Fruit fly (Drosophila melanogaster) whole organism, embryonic: ENCODE data around the gene CG5382.

Experiments used
- Bteb2 ChIP-seq: fragments of 200-800 bp; sonication (Bioruptor generic); optimal IDR thresholded peaks from 2 replicates; lab custom pipeline; 2016; ENCODE audit warnings: missing biosample characterization, missing genetic modification characterization
- CG10209 ChIP-seq: fragments of 200-800 bp; sonication (Bioruptor generic); optimal IDR thresholded peaks from 3 replicates; lab custom pipeline; 2017; ENCODE audit warnings: missing biosample characterization, mild to moderate bottlenecking, missing genetic modification characterization, missing genetic modification reagents
- CG10565 ChIP-seq: fragments of 200-800 bp; sonication (Bioruptor generic); optimal IDR thresholded peaks from 3 replicates; lab custom pipeline; 2016; ENCODE audit warnings: missing biosample characterization, mild to moderate bottlenecking, missing genetic modification characterization
- CG10979 ChIP-seq: fragments of 200-800 bp; sonication (Bioruptor generic); optimal IDR thresholded peaks from 2 replicates; lab custom pipeline; 2018; ENCODE audit warnings: missing biosample characterization, mild to moderate bottlenecking, missing genetic modification characterization, moderate library complexity
- CG11398 ChIP-seq: fragments of 200-800 bp; sonication (Bioruptor generic); optimal IDR thresholded peaks from 2 replicates; lab custom pipeline; 2016; ENCODE audit warnings: missing biosample characterization, missing genetic modification characterization
- CG12219 ChIP-seq: fragments of 200-800 bp; sonication (Bioruptor generic); optimal IDR thresholded peaks from 3 replicates; lab custom pipeline; 2018; ENCODE audit warnings: missing biosample characterization, mild to moderate bottlenecking, missing genetic modification characterization
- CG14014 ChIP-seq: fragments of 200-800 bp; sonication (Bioruptor generic); IDR thresholded peaks from 2 replicates; pipeline ENCODE4 v1.3.6; 2022; ENCODE audit warnings: missing biosample characterization, missing genetic modification characterization
- CG14710 ChIP-seq: fragments of 200-800 bp; sonication (Bioruptor generic); optimal IDR thresholded peaks from 3 replicates; lab custom pipeline; 2019; ENCODE audit warnings: missing biosample characterization, mild to moderate bottlenecking, missing genetic modification characterization, moderate library complexity
- CG14860 ChIP-seq: fragments of 200-800 bp; sonication (Bioruptor generic); IDR thresholded peaks from 3 replicates; pipeline ENCODE4 v1.3.6; 2022; ENCODE audit warnings: missing biosample characterization, missing genetic modification characterization; ENCODE audit not compliant: partially characterized antibody
- CG16863 ChIP-seq: fragments of 200-800 bp; sonication (Bioruptor generic); optimal IDR thresholded peaks from 3 replicates; lab custom pipeline; 2016; ENCODE audit warnings: missing biosample characterization, missing genetic modification characterization
- CG17612 ChIP-seq: fragments of 200-800 bp; sonication (Bioruptor generic); IDR thresholded peaks from 2 replicates; pipeline ENCODE4 v1.3.6; 2022; ENCODE audit warnings: missing biosample characterization, missing genetic modification characterization
- CG18764 ChIP-seq: fragments of 200-800 bp; sonication (Bioruptor generic); optimal IDR thresholded peaks from 3 replicates; lab custom pipeline; 2016; ENCODE audit warnings: missing biosample characterization, missing genetic modification characterization
- CG4424 ChIP-seq: fragments of 200-800 bp; sonication (Bioruptor generic); optimal IDR thresholded peaks from 3 replicates; lab custom pipeline; 2016; ENCODE audit warnings: missing biosample characterization, missing genetic modification characterization
- CG5180 ChIP-seq: fragments of 200-800 bp; sonication (Bioruptor generic); optimal IDR thresholded peaks from 3 replicates; lab custom pipeline; 2017; ENCODE audit warnings: missing biosample characterization, missing genetic modification characterization, mild to moderate bottlenecking, moderate library complexity, missing genetic modification reagents
- CG5953 ChIP-seq: fragments of 200-800 bp; sonication (Bioruptor generic); IDR thresholded peaks from 2 replicates; pipeline ENCODE4 v1.3.6; 2022; ENCODE audit warnings: missing biosample characterization, missing genetic modification characterization
- CG7745 ChIP-seq: fragments of 200-800 bp; sonication (Bioruptor generic); optimal IDR thresholded peaks from 2 replicates; lab custom pipeline; 2018; ENCODE audit warnings: missing biosample characterization, mild to moderate bottlenecking, missing genetic modification characterization, moderate library complexity
- CG7839 ChIP-seq: fragments of 200-800 bp; sonication (Bioruptor generic); optimal IDR thresholded peaks from 3 replicates; lab custom pipeline; 2018; ENCODE audit warnings: missing biosample characterization, mild to moderate bottlenecking, missing genetic modification characterization, moderate library complexity
- CG7928 ChIP-seq: fragments of 200-800 bp; sonication (Bioruptor generic); optimal IDR thresholded peaks from 2 replicates; lab custom pipeline; 2017; ENCODE audit warnings: missing biosample characterization, mild to moderate bottlenecking, missing genetic modification characterization
- CG8281 ChIP-seq: fragments of 200-800 bp; sonication (Bioruptor generic); optimal IDR thresholded peaks from 2 replicates; lab custom pipeline; 2018; ENCODE audit warnings: missing biosample characterization, mild to moderate bottlenecking, missing genetic modification characterization, moderate library complexity
- CG8290 ChIP-seq, 3 experiments: fragments of 200-800 bp; sonication (Bioruptor generic); optimal IDR thresholded peaks; 2 replicates each; lab custom pipeline; 2016 to 2019; ENCODE audit warnings: missing biosample characterization in 3 of 3, missing genetic modification characterization in 3 of 3, mild to moderate bottlenecking in 2 of 3, moderate library complexity in 1 of 3
- D19B ChIP-seq: fragments of 200-800 bp; sonication (Bioruptor generic); optimal IDR thresholded peaks from 2 replicates; lab custom pipeline; 2017; ENCODE audit warnings: missing biosample characterization, mild to moderate bottlenecking, missing genetic modification characterization
- Fer1 ChIP-seq: fragments of 200-800 bp; sonication (Bioruptor generic); optimal IDR thresholded peaks from 2 replicates; lab custom pipeline; 2017; ENCODE audit warnings: missing biosample characterization, mild to moderate bottlenecking, missing genetic modification characterization
- Hr78 ChIP-seq, 2 experiments: fragments of 200-800 bp in 1 of 2; fragments of >200 bp in 1 of 2; sonication (Bioruptor generic) in 1 of 2; optimal IDR thresholded peaks; 2 replicates each; lab custom pipeline; 2017 to 2019; ENCODE audit warnings: missing biosample characterization in 2 of 2, missing genetic modification characterization in 2 of 2, mild to moderate bottlenecking in 1 of 2, moderate library complexity in 1 of 2
- Nf-YA ChIP-seq: fragments of 200-800 bp; sonication (Bioruptor generic); IDR thresholded peaks from 2 replicates; pipeline ENCODE4 v1.3.6; 2022; ENCODE audit warnings: missing biosample characterization, missing genetic modification characterization
- NfI ChIP-seq: fragments of 200-800 bp; sonication (Bioruptor generic); optimal IDR thresholded peaks from 3 replicates; lab custom pipeline; 2018; ENCODE audit warnings: missing biosample characterization, mild to moderate bottlenecking, missing genetic modification characterization, moderate library complexity
- Pdp1 ChIP-seq, 2 experiments: fragments of 200-800 bp; sonication (Bioruptor generic); optimal IDR thresholded peaks; 3 replicates each; lab custom pipeline; 2016; ENCODE audit warnings: missing biosample characterization in 2 of 2, missing genetic modification characterization in 2 of 2, mild to moderate bottlenecking in 1 of 2, moderate library complexity in 1 of 2
- Sox100B ChIP-seq: fragments of 200-800 bp; sonication (Bioruptor generic); optimal IDR thresholded peaks from 3 replicates; lab custom pipeline; 2018; ENCODE audit warnings: missing biosample characterization, mild to moderate bottlenecking, missing genetic modification characterization
- Xrp1 ChIP-seq: fragments of 200-800 bp; sonication (Bioruptor generic); IDR thresholded peaks from 2 replicates; pipeline ENCODE4 v1.3.6; 2022; ENCODE audit warnings: missing biosample characterization, missing genetic modification characterization
- ab ChIP-seq: fragments of 200-800 bp; sonication (Bioruptor generic); optimal IDR thresholded peaks from 2 replicates; lab custom pipeline; 2016; ENCODE audit warnings: missing biosample characterization, missing genetic modification characterization
- bbx ChIP-seq: fragments of 200-800 bp; sonication (Bioruptor generic); IDR thresholded peaks from 2 replicates; pipeline ENCODE4 v1.3.6; 2022; ENCODE audit warnings: missing biosample characterization, missing genetic modification characterization; ENCODE audit not compliant: partially characterized antibody
- btn ChIP-seq: fragments of 200-800 bp; sonication (Bioruptor generic); optimal IDR thresholded peaks from 2 replicates; lab custom pipeline; 2016; ENCODE audit warnings: missing biosample characterization, missing genetic modification characterization
- cato ChIP-seq: fragments of 200-800 bp; sonication (Bioruptor generic); optimal IDR thresholded peaks from 2 replicates; lab custom pipeline; 2016; ENCODE audit warnings: missing biosample characterization, missing genetic modification characterization, borderline replicate concordance
- ci ChIP-seq: fragments of 200-800 bp; sonication (Bioruptor generic); IDR thresholded peaks from 3 replicates; pipeline ENCODE4 v1.3.6; 2022; ENCODE audit warnings: missing biosample characterization, missing genetic modification characterization
- cwo ChIP-seq: fragments of 200-800 bp; sonication (Bioruptor generic); optimal IDR thresholded peaks from 3 replicates; lab custom pipeline; 2017; ENCODE audit warnings: missing biosample characterization, missing genetic modification characterization, mild to moderate bottlenecking, moderate library complexity, missing genetic modification reagents
- ems ChIP-seq: fragments of 200-800 bp; sonication (Bioruptor generic); optimal IDR thresholded peaks from 3 replicates; lab custom pipeline; 2016; ENCODE audit warnings: missing biosample characterization, missing genetic modification characterization
- nerfin-2 ChIP-seq: fragments of 200-800 bp; sonication (Bioruptor generic); IDR thresholded peaks from 2 replicates; pipeline ENCODE4 v1.3.6; 2022; ENCODE audit warnings: missing biosample characterization, missing genetic modification characterization; ENCODE audit not compliant: partially characterized antibody
- schlank ChIP-seq: fragments of 200-800 bp; sonication (Bioruptor generic); optimal IDR thresholded peaks from 2 replicates; lab custom pipeline; 2018; ENCODE audit warnings: missing biosample characterization, mild to moderate bottlenecking, missing genetic modification characterization
- shn ChIP-seq: fragments of 200-800 bp; sonication (Bioruptor generic); optimal IDR thresholded peaks from 3 replicates; lab custom pipeline; 2016; ENCODE audit warnings: missing biosample characterization, missing genetic modification characterization
- sisA ChIP-seq: fragments of 200-800 bp; sonication (Bioruptor generic); IDR thresholded peaks from 2 replicates; pipeline ENCODE4 v1.3.6; 2022; ENCODE audit warnings: missing biosample characterization, missing genetic modification characterization
- tgo ChIP-seq: fragments of 200-800 bp; sonication (Bioruptor generic); IDR thresholded peaks from 3 replicates; pipeline ENCODE4 v1.3.6; 2022; ENCODE audit warnings: missing biosample characterization, missing genetic modification characterization
- vfl ChIP-seq: fragments of 200-800 bp; sonication (Bioruptor generic); optimal IDR thresholded peaks from 2 replicates; lab custom pipeline; 2016; ENCODE audit warnings: missing biosample characterization, missing genetic modification characterization
- wdn ChIP-seq: fragments of 200-800 bp; sonication (Bioruptor generic); IDR thresholded peaks from 2 replicates; pipeline ENCODE4 v1.3.6; 2022; ENCODE audit warnings: missing biosample characterization, missing genetic modification characterization
- wor ChIP-seq: fragments of 200-800 bp; sonication (Bioruptor generic); IDR thresholded peaks from 2 replicates; pipeline ENCODE4 v1.3.6; 2022; ENCODE audit warnings: missing biosample characterization, missing genetic modification characterization
- zen ChIP-seq: fragments of 200-800 bp; sonication (Bioruptor generic); optimal IDR thresholded peaks from 3 replicates; lab custom pipeline; 2018; ENCODE audit warnings: missing biosample characterization, mild to moderate bottlenecking, missing genetic modification characterization, moderate library complexity

CG5382 gene

DNA sequence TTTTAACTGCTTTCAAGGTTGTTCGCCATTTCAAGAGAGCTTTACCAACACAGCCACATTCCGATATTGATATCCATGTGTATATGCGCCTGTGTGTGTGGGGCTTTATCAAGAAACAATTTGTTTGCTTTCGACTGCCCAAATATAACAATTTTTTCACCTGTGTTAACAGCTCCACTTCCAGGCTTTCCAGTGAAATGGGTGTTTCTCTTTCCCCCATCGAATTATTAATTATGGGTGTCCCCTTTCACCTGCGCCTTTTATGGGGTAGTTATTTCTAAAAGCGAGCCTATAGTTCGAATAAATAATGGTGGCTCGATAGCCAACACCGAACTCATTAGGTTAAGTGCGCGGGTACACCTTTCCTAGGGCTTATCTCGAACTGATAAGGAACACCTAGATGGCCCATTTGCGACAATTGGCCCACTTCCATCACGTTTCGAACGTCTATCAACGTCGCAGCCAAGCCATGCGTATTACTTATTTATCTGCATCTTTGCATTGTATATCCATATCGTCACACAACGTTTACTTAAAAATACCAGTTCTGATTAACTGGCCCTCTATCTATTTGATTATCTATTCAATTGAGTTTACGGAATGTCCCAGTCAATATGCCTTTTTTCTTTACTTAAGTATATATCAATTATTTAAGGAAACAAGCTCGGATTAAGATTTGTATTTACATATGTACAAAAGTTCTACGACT is 46.2 kb upstream of the CG5382 start (continued):
- TF ChIP-seq Bteb2 (GFP tag; lab: Kevin White, UChicago) (no peak), CG14860 (no peak)
- TF ChIP-seq, all 482 proteins: peak for 31

DNA sequence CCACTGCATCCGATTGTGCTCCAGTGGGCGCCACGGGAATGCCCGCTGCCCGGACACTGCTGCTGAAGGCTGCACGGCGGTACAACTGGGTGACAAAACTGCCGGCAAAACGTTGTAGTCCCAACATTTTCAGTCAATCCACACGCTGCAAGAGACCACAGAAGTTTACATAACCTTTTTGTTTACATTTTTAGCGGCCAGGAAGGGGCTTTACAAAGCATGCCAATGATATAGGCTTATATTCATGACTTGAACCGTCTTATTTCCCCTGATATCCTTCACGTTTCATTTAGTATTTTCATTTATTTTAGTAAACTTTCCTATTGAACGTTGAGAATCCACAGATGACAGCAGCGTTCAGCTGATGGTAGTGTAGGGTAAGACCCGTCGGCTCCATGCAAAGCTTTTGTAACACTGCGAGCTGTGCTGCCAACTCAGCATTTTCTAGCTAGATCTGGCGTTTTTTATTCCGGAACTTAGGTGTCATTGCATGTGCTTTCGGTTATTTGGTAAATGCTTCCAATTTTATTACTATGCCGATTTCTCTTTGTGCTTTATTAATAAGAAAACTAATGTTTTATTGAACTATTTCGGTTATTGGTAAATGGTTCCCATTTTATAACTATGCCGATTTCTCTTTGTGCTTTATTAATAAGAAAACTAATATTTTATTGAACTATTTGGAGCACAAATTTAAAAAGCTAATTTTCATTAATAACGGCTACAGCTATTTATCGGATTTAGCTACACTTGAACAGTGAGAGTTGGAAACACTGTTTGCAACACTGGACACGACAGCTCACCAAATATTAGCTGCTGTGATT is 45.0 kb upstream of the CG5382 start, which contains the start of the genes CG13850 and lqfR:
TSS of gene CG13850 (minus strand) at position 379 of the 824 bp plus-strand sequence.
TSS of gene lqfR (plus strand) at position 765 of the 824 bp plus-strand sequence.
- TF ChIP-seq CG7928 (GFP tag; lab: Kevin White, UChicago) (peak; percentile 22), CG11398 (peak; percentile 48), schlank (tag; lab: Kevin White, UChicago) (peak; percentile 35), wor (GFP tag; lab: Robert Waterston, UW) (0 out of 2 replicates have a peak, but pooled peaks have one; percentile 35), cato (GFP tag; lab: Kevin White, UChicago) (peak; percentile 58), CG7839 (tag; lab: Kevin White, UChicago) (no peak), vfl (GFP tag; lab: Kevin White, UChicago) (peak; percentile 73), ab (GFP tag; lab: Kevin White, UChicago) (peak; percentile 28), CG7745 (no peak), Sox100B (GFP tag; lab: Kevin White, UChicago) (peak; percentile 82), D19B (GFP tag; lab: Kevin White, UChicago) (peak; percentile 66), CG4424 (peak; percentile 84), CG12219 (GFP tag; lab: Kevin White, UChicago) (no peak), CG5953 (0 out of 2 replicates have a peak, but pooled peaks have one; percentile 21), Xrp1 (GFP tag; lab: Robert Waterston, UW) (peak; percentile 45; the same call in 1 of the 2 replicates), CG8281 (tag; lab: Kevin White, UChicago) (peak; percentile 44), Pdp1 (GFP tag; optimal IDR thresholded peaks at IDR 0.05; lab: Kevin White, UChicago) (peak; percentile 80 to 90), NfI (GFP tag; lab: Kevin White, UChicago) (peak; percentile 75), nerfin-2 (GFP tag; lab: Robert Waterston, UW) (no peak), CG10565 (peak; percentile 12), CG16863 (GFP tag; lab: Kevin White, UChicago) (peak; percentile 65), CG10979 (tag; lab: Kevin White, UChicago) (peak; percentile 55), Hr78 (GFP tag; optimal IDR thresholded peaks at IDR 0.05; lab: Kevin White, UChicago) (no peak), cwo (GFP tag; lab: Kevin White, UChicago) (peak; percentile 58), CG17612 (GFP tag; lab: Robert Waterston, UW) (no peak), CG5180 (GFP tag; lab: Kevin White, UChicago) (no peak), Nf-YA (GFP tag; lab: Robert Waterston, UW) (no peak), sisA (peak; percentile 58), tgo (GFP tag; lab: Robert Waterston, UW) (peak; percentile 57; the same call in 2 of the 3 replicates), Fer1 (no peak), CG14710 (peak; percentile 84), bbx (GFP tag; lab: Robert Waterston, UW) (0 out of 2 replicates have a peak, but pooled peaks have one; percentile 6), shn (GFP tag; lab: Kevin White, UChicago) (peak; percentile 83), CG18764 (peak; percentile 66), ci (GFP tag; lab: Robert Waterston, UW) (peak; percentile 37; the same call in 1 of the 3 replicates), wdn (no peak; the same call in 1 of the 2 replicates), CG14014 (GFP tag; lab: Robert Waterston, UW) (no peak), ems (GFP tag; lab: Kevin White, UChicago) (peak; percentile 80), btn (GFP tag; lab: Kevin White, UChicago) (no peak), CG8290 (GFP tag; optimal IDR thresholded peaks at IDR 0.05; lab: Kevin White, UChicago) (peak; percentile 81), CG8290 (tag; optimal IDR thresholded peaks at IDR 0.05; lab: Kevin White, UChicago) (peak in 1 of 2 experiments; percentile 69), zen (tag; lab: Kevin White, UChicago) (peak; percentile 29), CG10209 (GFP tag; lab: Kevin White, UChicago) (peak; percentile 80)
